Worm (Caenorhabditis elegans) whole organism, L4 larva: ENCODE data around the gene F18C5.10.
A peak's percentile ranks its signal among the peaks of the same experiment; 100 is the strongest.

Experiments
- lin-38 ChIP-seq: fragments of 200-800 bp; sonication (Bioruptor generic); IDR thresholded peaks from 2 replicates; pipeline ENCODE4 v1.3.6; 2022; ENCODE audit warnings: missing genetic modification reagents, missing genetic modification characterization, missing compliant biosample characterization
- pha-4 ChIP-seq, 2 experiments: fragments of 150-350 bp in 1 of 2; fragments of 200-800 bp in 1 of 2; sonication (Bioruptor generic) in 1 of 2; IDR thresholded peaks in 1 of 2; optimal IDR thresholded peaks in 1 of 2; 2 replicates each; pipeline versions ENCODE4 v1.3.6 to Lab custom; 2014 to 2022; ENCODE audit warnings: missing genetic modification characterization in 2 of 2, missing genetic modification reagents in 2 of 2, missing biosample characterization in 1 of 2, missing compliant biosample characterization in 1 of 2

DNA sequence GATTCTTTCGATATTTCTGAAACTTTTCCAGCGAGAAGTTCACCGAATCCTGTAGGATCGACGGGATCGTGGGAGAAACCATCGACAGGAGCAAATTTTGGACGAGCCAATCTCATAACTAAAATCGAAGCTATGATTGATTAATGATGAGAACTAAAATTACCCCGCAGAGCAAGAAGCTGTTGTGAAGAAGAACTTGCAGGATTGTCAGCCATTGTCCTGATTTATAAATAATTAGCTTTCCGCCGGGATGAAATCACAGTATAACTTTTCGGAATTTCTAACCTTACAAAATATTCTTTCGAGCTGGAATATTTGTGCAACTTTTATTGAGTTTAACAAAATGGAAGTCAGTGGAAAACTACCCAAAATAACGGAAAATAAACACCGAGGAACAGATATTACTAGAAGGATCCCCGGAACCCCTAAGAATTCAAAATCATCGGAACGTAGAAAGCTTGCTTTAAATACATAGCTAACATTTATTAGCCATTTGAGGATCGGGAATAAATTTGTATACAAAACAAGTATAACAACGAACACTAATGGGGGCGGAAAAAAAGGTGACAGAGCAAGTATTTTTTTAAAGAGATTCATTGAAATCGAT lies 26.1 kb upstream of the F18C5.10 start, which contains the start of gene C56C10.7:
- peak; percentile 74 for TF ChIP-seq lin-38
- no peak; the same call in 1 of the 2 replicates for TF ChIP-seq pha-4 (GFP tag; IDR thresholded peaks at IDR 0.05; lab: Robert Waterston, UW)
- no peak for TF ChIP-seq pha-4 (tag; optimal IDR thresholded peaks at IDR 0.05; lab: Kevin White, UChicago)
